Fruit fly (Drosophila melanogaster): ENCODE measurements around the gene CG31140.

CG31140 gene

DNA sequence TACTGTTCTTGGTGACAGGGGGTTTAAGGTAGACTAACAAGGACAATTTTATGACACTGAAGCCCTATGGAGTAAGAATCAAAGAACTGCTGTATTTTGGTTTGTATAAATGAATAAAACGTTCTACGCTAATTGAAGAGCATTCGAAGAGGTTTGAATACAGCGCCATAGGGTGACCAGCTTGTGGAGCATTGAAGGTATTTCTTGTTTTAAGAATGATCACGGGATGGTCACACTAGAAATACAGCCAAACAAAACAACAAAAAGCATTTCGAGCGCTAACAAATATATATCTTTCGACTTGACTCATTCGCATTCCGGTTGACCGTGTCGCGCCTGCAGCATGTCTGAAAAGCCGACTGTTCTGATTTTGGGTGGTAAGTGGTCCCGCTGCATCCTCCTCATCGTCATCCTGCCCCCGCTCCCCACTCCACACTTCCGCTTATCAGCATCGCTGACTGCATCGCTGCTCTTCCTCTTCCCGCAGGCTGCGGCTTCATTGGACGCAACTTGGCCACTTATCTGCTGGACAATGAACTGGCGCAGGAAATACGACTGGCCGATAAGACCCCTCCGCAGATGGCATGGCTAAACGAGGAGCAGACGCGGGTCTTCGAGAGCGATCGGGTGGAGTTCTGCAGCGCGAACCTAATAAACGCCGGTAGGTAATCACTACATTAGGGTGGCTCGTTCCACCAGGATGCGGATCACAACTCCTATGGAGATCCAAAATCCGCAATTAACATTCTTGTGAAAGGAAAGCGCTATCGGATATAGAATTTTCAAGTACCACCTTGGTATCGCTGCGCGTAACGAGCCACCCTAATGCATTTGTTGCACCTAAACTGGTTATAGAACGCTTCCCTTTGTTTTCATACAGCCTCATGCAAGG is 29.1 kb upstream of the CG31140 start, which contains the start of gene CG5854:
Gene CG5854 (plus strand): TSS at position 229 of the 892 bp plus-strand sequence.
- peak; percentile 47 for TF ChIP-seq noc (tag; optimal IDR thresholded peaks at IDR 0.05)

DNA sequence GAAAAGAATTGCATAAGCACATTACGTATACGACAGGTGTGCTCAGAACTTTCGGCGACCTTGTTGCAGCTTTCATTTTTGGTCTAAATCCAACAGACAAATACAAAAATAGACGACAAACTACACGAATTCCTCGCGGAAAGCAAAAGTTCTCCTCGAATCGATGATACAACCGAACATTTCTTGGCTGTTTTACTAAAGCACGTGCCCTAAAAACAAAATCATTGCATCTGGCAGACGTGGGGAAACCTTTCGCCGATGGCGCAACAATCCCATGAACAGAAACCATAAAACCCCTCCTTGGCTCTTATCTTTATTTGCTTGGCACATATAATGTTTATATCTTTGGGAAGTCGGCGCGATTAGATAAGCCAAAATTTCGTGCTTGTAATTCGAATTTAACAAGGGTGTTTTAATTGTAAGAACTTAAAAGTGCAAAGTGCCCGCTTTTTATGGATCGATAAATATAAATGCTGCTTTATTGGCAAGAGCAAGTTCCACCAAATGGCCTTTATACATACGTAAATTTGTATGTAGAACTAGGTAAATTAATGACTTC is 24.3 kb upstream of the CG31140 start:
- no peak for TF ChIP-seq noc (tag; optimal IDR thresholded peaks at IDR 0.05)

DNA sequence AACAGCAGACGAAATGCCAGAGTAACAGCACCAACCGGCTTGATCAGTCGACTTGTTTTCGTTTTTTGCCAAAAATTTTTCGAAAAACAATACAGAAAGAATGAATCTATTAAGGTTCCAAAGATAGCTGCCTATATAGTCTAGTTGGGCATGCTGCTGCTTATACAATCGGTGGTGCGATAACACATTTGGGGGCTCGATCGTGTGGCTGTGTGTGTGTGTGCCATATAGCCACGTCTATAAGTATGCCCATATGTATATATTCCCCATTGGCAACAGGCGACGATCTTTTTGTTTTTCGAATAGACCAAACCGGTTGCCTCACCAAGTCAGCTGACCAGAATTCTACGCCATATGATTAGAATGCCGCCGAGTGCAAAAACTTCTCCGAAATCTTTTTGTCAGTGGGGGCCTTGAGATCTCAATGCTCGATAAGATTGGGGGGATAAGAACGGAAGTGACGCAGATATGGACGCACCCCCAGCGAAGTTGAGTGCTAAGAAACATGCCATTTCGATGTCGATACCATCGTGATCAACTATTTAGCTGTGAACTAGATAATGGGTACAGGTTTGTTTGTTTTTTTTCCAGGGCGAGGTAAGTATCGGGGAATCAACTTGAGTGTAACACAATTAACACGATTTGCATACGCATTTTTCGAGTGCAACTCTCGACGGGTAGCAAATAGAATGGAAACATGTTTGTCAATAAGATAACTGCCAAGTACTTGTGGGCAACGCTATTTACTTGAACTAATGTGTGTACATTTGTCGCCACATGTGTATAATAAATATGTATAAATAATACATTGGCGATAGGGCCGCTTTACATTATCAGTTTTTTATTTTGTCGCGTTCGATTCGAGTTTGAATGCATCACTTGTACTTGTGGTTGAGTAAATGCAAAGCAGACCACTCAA is 22.8 kb upstream of the CG31140 start:
- no peak for TF ChIP-seq noc (tag; optimal IDR thresholded peaks at IDR 0.05)

DNA sequence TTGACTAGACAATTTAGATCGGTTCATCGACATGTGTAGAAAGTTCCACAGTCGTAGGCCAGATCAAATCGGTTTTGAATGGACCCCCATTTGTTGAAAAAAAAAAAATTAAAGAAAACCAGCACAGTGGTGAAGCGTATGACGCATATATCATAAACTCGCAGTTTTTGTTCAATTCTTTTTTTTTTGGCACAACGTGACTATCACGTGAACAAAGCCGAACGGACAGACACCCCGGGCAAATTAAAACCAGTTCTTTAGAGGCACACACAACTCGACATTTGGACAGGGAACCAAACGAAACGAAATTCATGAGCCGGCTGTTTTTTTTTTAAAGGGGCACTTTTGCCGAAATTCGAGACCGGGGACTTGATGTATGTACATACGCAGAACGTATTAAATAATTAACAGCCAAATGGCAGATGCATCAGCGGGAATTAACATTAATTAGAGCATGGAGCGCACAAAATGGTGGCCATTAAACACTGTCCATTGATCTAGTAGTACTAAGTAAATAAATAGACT is 22.1 kb upstream of the CG31140 start:
- no peak for TF ChIP-seq noc (tag; optimal IDR thresholded peaks at IDR 0.05)

DNA sequence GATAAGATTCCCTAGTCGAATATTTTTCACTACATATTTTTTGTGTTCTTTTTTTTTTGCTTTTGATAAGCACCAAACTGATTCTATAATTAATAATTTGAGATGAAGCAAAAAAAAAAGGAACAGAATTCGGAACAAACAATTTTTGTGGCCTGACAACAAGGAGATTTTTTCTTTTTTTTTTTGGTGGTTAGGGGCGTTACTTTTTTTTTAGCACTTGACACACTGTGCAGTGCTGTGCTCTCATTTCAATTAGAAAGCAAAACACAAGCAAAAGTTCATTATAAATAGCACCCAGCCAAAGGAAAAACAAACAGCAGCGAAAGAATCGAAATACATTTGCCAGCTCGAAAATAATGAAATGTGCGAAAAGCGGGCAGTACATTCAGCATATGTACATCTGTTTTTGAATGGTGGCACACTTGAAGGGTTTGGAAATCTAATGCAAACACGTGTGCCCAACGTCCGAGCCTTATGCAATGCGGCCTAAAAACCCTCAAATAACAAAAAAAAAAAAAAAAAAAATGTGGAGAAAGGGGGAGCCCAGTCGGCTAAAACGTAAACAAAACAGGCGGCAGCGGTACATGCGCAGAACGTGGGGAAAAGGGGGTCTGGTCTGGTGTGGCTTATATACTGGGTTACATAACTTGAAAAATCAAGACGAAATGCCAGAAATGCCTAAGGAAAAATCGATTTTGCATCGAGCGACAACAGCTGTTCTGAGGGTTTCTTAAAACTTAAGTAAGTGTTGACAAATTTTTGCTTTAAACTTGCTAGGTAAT is 21.1 kb upstream of the CG31140 start:
- peak; percentile 37 for TF ChIP-seq noc (tag; optimal IDR thresholded peaks at IDR 0.05)

DNA sequence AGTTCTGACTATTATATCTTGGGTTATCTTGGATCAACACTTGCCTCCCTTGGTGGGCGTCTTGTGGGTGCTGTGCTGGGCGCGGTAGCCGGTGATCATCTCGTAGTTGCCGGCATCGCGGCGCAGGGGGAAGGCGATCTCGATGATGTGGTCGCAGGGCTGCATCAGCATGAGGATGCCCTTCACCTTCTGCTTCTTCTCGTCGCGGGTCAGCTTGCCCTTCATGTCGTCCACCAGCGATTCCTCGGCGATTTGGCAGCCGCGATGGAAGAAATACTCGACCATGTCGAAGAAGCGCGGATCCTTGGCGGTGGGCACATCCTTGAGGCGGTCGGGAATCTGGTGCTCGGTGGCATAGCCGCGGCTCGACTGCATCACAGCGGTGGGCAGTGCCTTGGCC is 20.4 kb upstream of the CG31140 start:
- no peak for TF ChIP-seq noc (tag; optimal IDR thresholded peaks at IDR 0.05)

DNA sequence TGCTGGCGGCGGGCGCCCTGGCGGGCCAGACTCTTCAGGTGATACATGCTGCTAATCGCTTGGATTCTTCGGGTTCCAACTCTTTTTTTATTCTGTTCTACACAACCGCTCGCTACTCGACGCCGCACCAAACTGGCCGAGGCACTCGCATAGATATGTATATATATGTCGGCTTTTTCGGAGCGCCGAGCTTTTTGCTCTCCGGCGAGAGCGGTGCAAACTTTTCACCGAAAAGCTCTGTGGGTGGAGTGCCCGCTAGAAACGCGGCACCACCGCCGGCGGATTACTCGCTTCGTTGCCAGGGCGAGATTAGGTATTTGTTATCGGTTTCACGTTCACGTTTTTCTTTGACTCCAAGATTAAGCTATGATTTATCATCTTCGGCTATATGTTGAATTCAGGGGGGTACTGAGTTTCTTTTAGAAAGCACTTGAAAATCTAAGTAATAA is 20.0 kb upstream of the CG31140 start, which contains the start of gene Gdh:
Gene Gdh (minus strand): TSS at position 137 of the 449 bp plus-strand sequence.
- peak; percentile 59 for TF ChIP-seq noc (tag; optimal IDR thresholded peaks at IDR 0.05)

DNA sequence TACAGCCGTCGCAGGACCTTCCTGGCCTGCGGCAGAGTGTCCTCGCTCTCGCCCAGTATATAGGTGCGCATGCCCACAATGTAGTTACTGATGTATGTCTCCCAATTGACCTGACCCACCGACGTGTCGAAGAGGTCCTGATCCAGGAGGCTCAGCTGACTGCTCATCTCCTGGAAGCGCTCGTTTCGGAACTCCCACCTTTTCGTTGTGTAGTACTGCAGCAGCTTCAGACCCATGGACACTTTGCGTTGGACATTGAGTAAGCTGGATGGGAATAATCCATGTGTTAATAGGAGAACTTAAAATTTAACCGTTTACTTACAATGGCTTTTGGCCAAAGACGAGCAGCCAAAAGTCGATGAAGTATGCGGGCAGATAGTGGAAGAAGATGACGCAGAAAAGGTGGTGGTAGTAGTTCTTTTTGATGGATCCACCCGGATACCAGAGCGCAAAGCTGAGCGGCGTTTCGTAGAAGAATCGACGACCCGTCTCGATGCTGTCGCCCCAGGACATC is 19.1 kb upstream of the CG31140 start:
- TF ChIP-seq noc (tag; optimal IDR thresholded peaks at IDR 0.05): no peak

DNA sequence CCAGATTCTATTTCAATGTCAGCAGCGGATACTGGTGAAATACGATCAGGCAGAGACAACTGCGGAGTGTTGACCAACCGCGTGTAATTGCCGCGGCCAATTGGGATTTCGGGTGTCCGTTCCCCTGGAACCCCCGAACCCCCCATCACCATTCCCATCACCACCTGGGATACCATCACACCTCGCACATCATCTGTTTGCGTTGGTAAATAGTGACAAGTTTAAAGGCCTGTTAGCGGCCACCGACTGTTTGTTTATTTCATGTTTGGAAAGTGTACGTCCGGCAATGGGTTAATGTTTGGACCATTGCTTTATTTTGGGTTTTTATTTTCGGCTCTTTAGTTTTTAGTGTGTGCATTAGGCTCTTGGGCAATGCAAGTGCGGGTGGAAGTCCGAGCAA is 16.0 kb upstream of the CG31140 start:
- no peak for TF ChIP-seq noc (tag; optimal IDR thresholded peaks at IDR 0.05)

DNA sequence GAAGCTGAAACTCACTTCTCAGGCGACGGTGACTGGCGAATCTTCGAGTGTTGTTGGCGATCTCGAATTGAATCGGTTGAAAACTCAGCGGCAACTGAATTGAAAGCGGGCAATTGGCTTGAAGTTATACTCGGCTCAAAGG is 14.8 kb upstream of the CG31140 start, which contains the start of gene CG12268:
Gene CG12268 (minus strand): TSS at position 101 of the 142 bp plus-strand sequence.
- TF ChIP-seq noc (tag; optimal IDR thresholded peaks at IDR 0.05): no peak

DNA sequence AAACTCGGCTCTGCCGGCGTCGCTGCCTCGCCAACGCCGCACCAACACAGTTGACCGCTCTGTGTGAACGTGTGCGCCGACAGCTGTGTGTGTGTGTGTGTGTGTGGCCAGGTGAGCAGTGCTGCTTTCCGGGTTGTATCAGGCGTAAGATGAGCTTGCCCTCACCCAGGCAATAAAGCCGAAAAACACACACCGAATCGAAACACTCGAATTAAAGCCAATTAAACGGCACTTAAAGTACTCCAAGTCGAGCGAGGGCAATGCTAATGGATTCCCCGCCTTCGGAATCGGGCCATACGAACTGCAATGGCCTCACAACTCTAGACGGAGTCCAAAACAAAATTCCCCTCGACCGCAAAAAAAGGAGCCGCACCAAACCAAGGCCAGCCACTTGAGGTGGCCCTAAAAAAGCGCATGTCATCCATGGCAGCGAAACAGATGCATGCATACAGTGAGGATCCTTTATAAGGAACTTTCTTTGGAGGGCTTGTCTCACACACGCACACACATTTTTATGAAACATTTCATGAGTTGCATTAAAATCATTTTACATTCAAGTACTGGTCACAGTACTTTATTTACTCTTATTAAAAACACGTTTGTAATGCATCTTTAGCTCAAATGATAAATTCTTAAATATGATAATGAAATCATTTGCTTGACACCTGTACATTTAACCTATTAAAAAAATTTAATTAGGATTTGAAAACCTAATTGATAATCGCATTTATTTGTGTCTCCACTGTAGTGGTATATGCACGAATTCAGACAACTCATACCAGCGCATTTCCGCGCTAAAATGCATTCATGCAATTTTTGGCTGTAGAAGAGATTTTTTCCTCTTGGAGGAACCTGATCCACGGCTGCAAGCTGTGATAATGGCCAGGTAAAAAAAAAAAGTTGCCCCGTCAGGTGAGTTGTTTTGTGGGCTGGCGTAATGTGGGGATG is 14.2 kb upstream of the CG31140 start:
- TF ChIP-seq noc (tag; optimal IDR thresholded peaks at IDR 0.05): no peak

DNA sequence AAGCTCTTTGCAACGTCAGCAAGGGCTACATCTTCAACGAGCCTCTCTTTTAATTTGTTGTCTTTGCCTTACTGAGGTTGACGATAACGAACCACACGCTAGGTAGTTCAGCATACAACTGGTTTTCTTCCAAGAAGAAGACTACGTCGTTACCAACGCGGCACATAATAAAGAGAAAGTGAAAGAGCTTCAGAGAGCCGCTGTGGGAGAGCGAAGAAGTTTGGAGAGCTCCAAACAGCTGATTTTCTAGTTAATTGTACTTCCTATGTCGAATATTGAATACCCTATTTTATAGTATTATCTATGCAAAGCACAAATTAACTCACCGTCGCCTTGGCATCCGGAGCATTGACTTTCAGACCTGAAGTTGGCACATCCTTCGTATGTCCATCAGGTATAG is 7.6 kb upstream of the CG31140 start:
- TF ChIP-seq noc (tag; optimal IDR thresholded peaks at IDR 0.05): no peak

DNA sequence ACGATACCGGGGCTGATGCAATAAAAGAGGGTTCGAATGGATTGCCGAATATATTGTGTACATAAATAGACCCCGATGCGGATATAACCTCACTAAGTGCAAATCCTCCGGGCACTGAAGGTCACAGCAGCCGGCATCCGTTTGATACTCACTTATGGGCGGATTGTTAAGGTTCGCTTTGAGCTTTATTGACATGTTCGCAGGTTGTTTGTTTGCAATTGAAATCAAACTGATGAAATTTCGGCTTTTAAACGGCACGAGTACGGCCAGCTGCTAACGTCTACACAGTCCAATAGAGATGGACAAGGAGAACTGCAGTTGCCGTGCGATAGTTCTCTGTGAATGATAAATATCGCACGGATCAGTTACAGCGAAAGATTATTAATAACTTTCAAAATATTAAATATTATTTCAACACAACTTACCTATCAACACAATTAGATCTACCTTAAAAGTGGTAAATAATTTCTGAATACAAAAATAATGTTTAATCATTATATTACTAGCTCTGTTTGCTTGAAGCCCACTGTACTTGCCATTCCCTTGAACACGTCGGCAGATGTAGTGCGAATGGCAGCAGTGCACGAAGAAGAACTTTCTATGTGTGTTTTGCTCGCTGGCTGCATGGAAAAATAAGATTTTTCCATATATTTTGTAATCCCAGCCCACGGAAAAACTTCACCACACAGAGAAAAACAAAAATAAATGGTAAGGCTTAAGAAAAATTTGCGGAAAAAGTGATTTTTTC is 4.7 kb upstream of the CG31140 start, which contains the start of the genes GluProRS and AP-1sigma:
Gene GluProRS (minus strand): TSS at position 301 of the 748 bp plus-strand sequence.
Gene AP-1sigma (plus strand): TSS at position 561 of the 748 bp plus-strand sequence.
- TF ChIP-seq noc (tag; optimal IDR thresholded peaks at IDR 0.05): peak; percentile 78

Data from whole organism, larva.